Fruit fly (Drosophila melanogaster) Kc167 (cell line): ENCODE data around the gene Or10a.

Experiments
- Myc ChIP-seq: fragments of >200 bp; optimal IDR thresholded peaks from 2 replicates; lab custom pipeline; 2017; ENCODE audit warnings: missing external identifiers
- Sin3A ChIP-seq: fragments of >200 bp; optimal IDR thresholded peaks from 2 replicates; lab custom pipeline; 2018; ENCODE audit warnings: missing external identifiers
- h ChIP-seq: fragments of >200 bp; optimal IDR thresholded peaks from 3 replicates; lab custom pipeline; 2018; ENCODE audit warnings: missing external identifiers
- insv ChIP-seq: fragments of >200 bp; optimal IDR thresholded peaks from 3 replicates; lab custom pipeline; 2018; ENCODE audit warnings: missing external identifiers
- psq ChIP-seq: fragments of >200 bp; optimal IDR thresholded peaks from 2 replicates; lab custom pipeline; 2017; ENCODE audit warnings: missing external identifiers
- ttk ChIP-seq: sonication (Bioruptor generic); optimal IDR thresholded peaks from 2 replicates; lab custom pipeline; 2017; ENCODE audit warnings: missing external identifiers

The Or10a gene

dm6 chrX:11423277-11423717, 6.1 kb upstream of the Or10a start:
- TF ChIP-seq Myc (lab: Kevin White, UChicago), result no peak
- TF ChIP-seq ttk (lab: Kevin White, UChicago), result no peak
- no peak for TF ChIP-seq insv (lab: Kevin White, UChicago)
- TF ChIP-seq Sin3A (lab: Kevin White, UChicago), result no peak

- TF ChIP-seq psq (no peak), Sin3A (lab: Kevin White, UChicago) (no peak), ttk (lab: Kevin White, UChicago) (no peak), insv (lab: Kevin White, UChicago) (no peak), h (lab: Kevin White, UChicago) (no peak), Myc (lab: Kevin White, UChicago) (no peak)
Measured at dm6 chrX:11422532-11422931, 5.3 kb upstream of the Or10a start, which contains the start of gene Gs2. Gene Gs2 (plus strand): TSS chrX:11422832.

dm6 chrX:11422071-11422470, 4.8 kb upstream of the Or10a start:
- no peak for TF ChIP-seq Sin3A (lab: Kevin White, UChicago)
- TF ChIP-seq Myc (lab: Kevin White, UChicago), result no peak
- TF ChIP-seq psq, result no peak
- no peak for TF ChIP-seq ttk (lab: Kevin White, UChicago)
- no peak for TF ChIP-seq h (lab: Kevin White, UChicago)
- no peak for TF ChIP-seq insv (lab: Kevin White, UChicago)

DNA sequence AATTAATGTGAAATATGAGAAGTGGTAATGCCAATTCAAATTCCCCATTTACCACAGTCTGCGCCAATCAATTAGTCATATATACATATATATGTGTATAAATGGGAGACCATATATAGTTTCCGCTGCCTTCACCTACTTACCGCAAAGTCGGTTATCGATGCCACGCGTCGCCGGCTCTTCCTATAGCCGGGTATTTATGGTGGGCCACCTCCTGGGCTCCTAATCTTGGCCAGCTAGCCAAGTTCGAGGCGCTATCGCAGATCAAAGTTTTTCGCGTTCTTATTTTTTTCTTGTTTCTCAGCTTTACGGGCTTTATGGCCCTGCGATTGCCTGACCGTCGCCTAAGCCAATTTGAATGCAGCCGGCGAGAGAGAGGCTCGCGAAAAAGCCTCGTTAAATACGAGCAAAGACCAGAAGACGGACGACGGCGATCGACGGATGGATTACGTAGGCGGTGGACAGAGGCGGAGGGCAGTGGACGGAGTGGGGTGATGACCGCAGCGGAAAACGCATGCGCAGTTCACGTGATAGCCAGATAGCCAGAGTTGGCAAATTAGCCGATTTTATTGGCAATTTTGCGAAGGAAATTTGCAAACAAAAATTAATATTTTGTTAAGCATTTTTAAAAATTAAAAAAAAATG, 3.7 kb upstream of the Or10a start:
- TF ChIP-seq psq (no peak), h (lab: Kevin White, UChicago) (no peak), Sin3A (lab: Kevin White, UChicago) (no peak), insv (lab: Kevin White, UChicago) (no peak), ttk (lab: Kevin White, UChicago) (no peak), Myc (lab: Kevin White, UChicago) (no peak)

DNA sequence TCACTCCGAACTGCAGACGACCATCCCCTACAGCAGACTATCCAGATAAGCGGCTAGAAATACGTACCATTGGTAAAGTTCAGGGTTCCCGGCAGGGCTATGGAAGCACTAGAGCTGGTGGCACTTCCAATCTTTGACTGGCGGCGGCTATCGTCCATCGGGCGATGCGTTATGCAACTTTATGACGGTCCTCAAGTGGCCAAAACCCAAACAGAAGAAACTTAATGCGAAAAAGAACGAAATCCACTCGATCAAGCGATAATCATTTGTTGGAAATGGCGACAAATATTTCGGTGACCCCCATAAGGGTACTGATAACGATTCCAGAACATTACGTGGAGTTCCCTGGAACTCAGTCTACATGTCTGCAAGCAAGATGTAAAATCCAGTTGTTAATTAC, 2.7 kb upstream of the Or10a start:
- TF ChIP-seq Myc (lab: Kevin White, UChicago), result no peak
- TF ChIP-seq ttk (lab: Kevin White, UChicago), result no peak
- no peak for TF ChIP-seq h (lab: Kevin White, UChicago)
- TF ChIP-seq Sin3A (lab: Kevin White, UChicago), result no peak
- TF ChIP-seq insv (lab: Kevin White, UChicago), result no peak
- no peak for TF ChIP-seq psq

dm6 chrX:11419212-11419611, 2.0 kb upstream of the Or10a start:
- TF ChIP-seq Sin3A (lab: Kevin White, UChicago), result no peak

dm6 chrX:11413090-11413489, 4.1 kb downstream of the Or10a start, which contains the start of gene Gr10b:
Gene Gr10b (minus strand): TSS chrX:11413190.
- TF ChIP-seq h (lab: Kevin White, UChicago), result no peak
- TF ChIP-seq psq, result no peak
- no peak for TF ChIP-seq Myc (lab: Kevin White, UChicago)
- TF ChIP-seq insv (lab: Kevin White, UChicago), result no peak
- no peak for TF ChIP-seq ttk (lab: Kevin White, UChicago)
- no peak for TF ChIP-seq Sin3A (lab: Kevin White, UChicago)

- TF ChIP-seq insv (lab: Kevin White, UChicago) (no peak), psq (no peak), Sin3A (lab: Kevin White, UChicago) (no peak), Myc (lab: Kevin White, UChicago) (no peak), ttk (lab: Kevin White, UChicago) (no peak), h (lab: Kevin White, UChicago) (no peak)
Measured at dm6 chrX:11409647-11410046, 7.6 kb downstream of the Or10a start, which contains the start of gene CG15196. Gene CG15196 (plus strand): TSS chrX:11409947.

DNA sequence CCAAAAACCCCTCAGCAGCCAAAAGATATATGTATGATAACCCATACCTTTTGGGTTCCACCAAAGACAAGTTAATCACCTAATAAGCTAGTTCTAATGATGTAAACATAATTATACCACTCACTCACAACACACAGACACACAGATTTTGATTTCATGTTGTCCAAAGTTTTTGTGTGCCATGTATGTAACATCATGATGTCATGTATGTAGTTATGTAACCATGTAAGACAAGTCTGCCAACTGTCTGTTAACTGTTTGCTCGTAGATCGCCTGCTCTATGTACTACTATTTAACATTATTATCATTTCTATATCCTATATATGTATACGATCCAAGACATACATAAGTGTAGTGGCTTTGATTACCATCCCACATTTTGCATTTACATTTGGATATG, 13.0 kb downstream of the Or10a start:
- no peak for TF ChIP-seq psq
- no peak for TF ChIP-seq insv (lab: Kevin White, UChicago)
- no peak for TF ChIP-seq Sin3A (lab: Kevin White, UChicago)
- TF ChIP-seq Myc (lab: Kevin White, UChicago), result no peak

- TF ChIP-seq Sin3A (lab: Kevin White, UChicago), result no peak
Measured at dm6 chrX:11393003-11393620, 24.1 kb downstream of the Or10a start.

- TF ChIP-seq insv (lab: Kevin White, UChicago) (no peak), Sin3A (lab: Kevin White, UChicago) (no peak)
Measured at dm6 chrX:11391364-11391915, 25.8 kb downstream of the Or10a start.

DNA sequence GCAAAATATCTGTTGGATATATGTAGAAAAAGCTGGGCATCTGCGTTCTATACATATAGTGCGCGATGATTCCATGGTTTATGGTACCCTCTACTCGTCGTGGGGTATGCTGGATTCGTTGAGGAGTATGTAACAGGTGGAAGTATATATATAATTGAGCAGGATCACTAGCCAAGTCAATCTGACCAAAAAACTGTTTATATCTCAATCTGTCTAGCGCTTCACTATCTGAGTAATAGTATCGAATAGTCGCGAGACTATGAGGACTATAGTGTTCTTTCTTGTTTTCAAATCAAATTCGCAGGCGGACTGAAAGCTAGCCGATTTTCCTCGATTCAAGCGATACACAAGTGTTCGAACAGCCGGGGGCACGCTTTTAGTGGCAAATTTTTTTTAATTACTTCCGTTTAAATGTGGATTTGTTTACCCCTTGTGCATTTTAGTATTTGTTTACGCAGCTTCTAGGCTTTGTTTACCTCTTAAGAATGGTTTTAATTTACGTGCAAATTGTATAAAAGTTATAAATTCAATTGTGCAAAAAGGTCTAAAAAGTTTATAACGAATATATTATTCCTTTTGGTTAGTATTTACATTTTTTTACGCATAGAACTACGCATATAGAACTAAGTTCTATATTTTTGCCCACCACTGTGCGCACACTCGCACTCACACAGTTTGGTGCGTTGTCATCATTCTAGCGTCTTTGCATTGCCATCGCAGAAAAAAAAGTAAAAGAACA, 26.4 kb downstream of the Or10a start:
- TF ChIP-seq ttk (lab: Kevin White, UChicago) (no peak), Sin3A (lab: Kevin White, UChicago) (no peak), h (lab: Kevin White, UChicago) (no peak), psq (no peak), Myc (lab: Kevin White, UChicago) (no peak), insv (lab: Kevin White, UChicago) (no peak)
